Worm (Caenorhabditis elegans): ENCODE data around the gene mob-1.

ce11 chrIV:11863428-11863827 lies 3.1 kb downstream of the mob-1 start:
- TF ChIP-seq ces-1 (GFP tag; optimal IDR thresholded peaks at IDR 0.05) (no peak), skn-1 (tag; optimal IDR thresholded peaks at IDR 0.05) (no peak), fos-1 (tag; optimal IDR thresholded peaks at IDR 0.05) (no peak), hmg-1.1 (GFP tag; IDR thresholded peaks at IDR 0.05) (no peak), ztf-11 (tag; optimal IDR thresholded peaks at IDR 0.05) (no peak), nhr-25 (tag; optimal IDR thresholded peaks at IDR 0.05; ENCODE audit: borderline replicate concordance, insufficient read depth) (no peak), lin-38 (GFP tag; IDR thresholded peaks at IDR 0.05) (no peak)
